Fruit fly (Drosophila melanogaster): Measurements from ENCODE around the gene Sytbeta.
A peak's percentile ranks its signal among the peaks of the same experiment; 100 is the strongest.

dm6 chr3L:14971893-14972624, 92.7 kb downstream of the Sytbeta start:
- peak; percentile 11 for TF ChIP-seq ey (GFP tag; optimal IDR thresholded peaks at IDR 0.05)
- no peak for TF ChIP-seq Jra (GFP tag; optimal IDR thresholded peaks at IDR 0.05)
- no peak for TF ChIP-seq tai (GFP tag; optimal IDR thresholded peaks at IDR 0.05)
- no peak for TF ChIP-seq N (GFP tag; optimal IDR thresholded peaks at IDR 0.05)
- TF ChIP-seq fru (GFP tag; optimal IDR thresholded peaks at IDR 0.05), result peak; percentile 37
- peak; percentile 10 for TF ChIP-seq psq (GFP tag; optimal IDR thresholded peaks at IDR 0.05)

Measured in whole organism, wandering third instar larva.